Worm (Caenorhabditis elegans): ENCODE data around the gene B0035.3.

B0035.3 gene

ce11 chrIV:11363806-11364562, 49.2 kb upstream of the B0035.3 start (continued):
- TF ChIP-seq snpc-1.2 (GFP tag; IDR thresholded peaks at IDR 0.05) (no peak), ceh-82 (tag; optimal IDR thresholded peaks at IDR 0.05) (no peak), zfp-3 (GFP tag; conservative IDR thresholded peaks at IDR 0.05) (no peak), jun-1 (tag; optimal IDR thresholded peaks at IDR 0.05) (no peak), hlh-11 (tag; optimal IDR thresholded peaks at IDR 0.05) (peak; percentile 63), zag-1 (tag; optimal IDR thresholded peaks at IDR 0.05) (no peak), T20F7.1 (GFP tag; optimal IDR thresholded peaks at IDR 0.05) (no peak), ceh-20 (GFP tag; IDR thresholded peaks at IDR 0.05) (no peak), mxl-3 (GFP tag; optimal IDR thresholded peaks at IDR 0.05) (no peak), Y48G9A.11 (GFP tag; IDR thresholded peaks at IDR 0.05) (no peak), ZK546.5 (tag; optimal IDR thresholded peaks at IDR 0.05) (no peak), ztf-11 (tag; optimal IDR thresholded peaks at IDR 0.05) (no peak), tra-1 (GFP tag; IDR thresholded peaks at IDR 0.05) (no peak), dve-1 (tag; optimal IDR thresholded peaks at IDR 0.05; ENCODE audit: insufficient read depth) (peak; percentile 58), vab-7 (GFP tag; IDR thresholded peaks at IDR 0.05) (no peak), madf-5 (GFP tag; IDR thresholded peaks at IDR 0.05) (no peak), nhr-11 (tag; optimal IDR thresholded peaks at IDR 0.05) (no peak), snpc-4 (tag; optimal IDR thresholded peaks at IDR 0.05) (no peak), zfp-2 (tag; optimal IDR thresholded peaks at IDR 0.05) (no peak)

- TF ChIP-seq ceh-44 (GFP tag; IDR thresholded peaks at IDR 0.05) (no peak), madf-9 (GFP tag; conservative IDR thresholded peaks at IDR 0.05) (no peak), madf-5 (GFP tag; IDR thresholded peaks at IDR 0.05) (no peak), nhr-77 (tag; optimal IDR thresholded peaks at IDR 0.05) (no peak), nhr-102 (tag; optimal IDR thresholded peaks at IDR 0.05) (no peak), ceh-20 (GFP tag; IDR thresholded peaks at IDR 0.05) (no peak), fkh-10 (GFP tag; optimal IDR thresholded peaks at IDR 0.05) (no peak), F26F4.8 (GFP tag; conservative IDR thresholded peaks at IDR 0.05) (no peak), zip-11 (GFP tag; IDR thresholded peaks at IDR 0.05) (no peak), lir-3 (tag; optimal IDR thresholded peaks at IDR 0.05) (no peak), nhr-28 (tag; optimal IDR thresholded peaks at IDR 0.05) (no peak), mep-1 (tag; optimal IDR thresholded peaks at IDR 0.05) (no peak), cey-2 (tag; optimal IDR thresholded peaks at IDR 0.05; ENCODE audit: borderline replicate concordance, insufficient read depth) (no peak), R02D3.7 (tag; optimal IDR thresholded peaks at IDR 0.05) (no peak), dve-1 (tag; optimal IDR thresholded peaks at IDR 0.05; ENCODE audit: insufficient read depth) (no peak)
Measured at ce11 chrIV:11361409-11361808, 46.6 kb upstream of the B0035.3 start, which contains the start of gene T01G1.4. Gene T01G1.4 (minus strand): TSS chrIV:11361509.

- TF ChIP-seq nhr-76 (tag; optimal IDR thresholded peaks at IDR 0.05), result no peak
Measured at ce11 chrIV:11359769-11360168, 45.0 kb upstream of the B0035.3 start, which contains the start of gene klp-12. Gene klp-12 (minus strand): TSS chrIV:11359869.

- TF ChIP-seq vab-7 (GFP tag; IDR thresholded peaks at IDR 0.05) (no peak), madf-9 (GFP tag; conservative IDR thresholded peaks at IDR 0.05) (no peak), ctbp-1 (GFP tag; IDR thresholded peaks at IDR 0.05) (no peak), mep-1 (tag; optimal IDR thresholded peaks at IDR 0.05) (peak; percentile 11), zfp-3 (GFP tag; conservative IDR thresholded peaks at IDR 0.05) (no peak), php-3 (GFP tag; IDR thresholded peaks at IDR 0.05) (no peak), skn-1 (tag; optimal IDR thresholded peaks at IDR 0.05) (no peak), unc-62 (GFP tag; optimal IDR thresholded peaks at IDR 0.05 in 1 of 2) (peak in 1 of 2 experiments; percentile 10), unc-62 (tag; optimal IDR thresholded peaks at IDR 0.05) (no peak), daf-8 (GFP tag; IDR thresholded peaks at IDR 0.05) (no peak), nhr-11 (tag; optimal IDR thresholded peaks at IDR 0.05) (peak; percentile 25), hlh-30 (tag; optimal IDR thresholded peaks at IDR 0.05; ENCODE audit: insufficient read depth) (peak; percentile 71), lim-7 (GFP tag; IDR thresholded peaks at IDR 0.05) (no peak), nhr-28 (tag; optimal IDR thresholded peaks at IDR 0.05) (no peak), ces-1 (GFP tag; optimal IDR thresholded peaks at IDR 0.05) (no peak), daf-16 (GFP tag; optimal IDR thresholded peaks at IDR 0.05) (peak in 1 of 2 experiments; percentile 42), daf-16 (tag; optimal IDR thresholded peaks at IDR 0.05) (no peak), ceh-20 (GFP tag; IDR thresholded peaks at IDR 0.05) (peak; percentile 33; the same call in 1 of the 2 replicates)
Measured at ce11 chrIV:11353946-11354458, 39.2 kb upstream of the B0035.3 start, which contains the start of gene T01G1.2. Gene T01G1.2 (plus strand): TSS chrIV:11354408.
